Worm (Caenorhabditis elegans) whole organism, L4 larva: ENCODE measurements around the gene Y105C5A.15.

Source experiments
- arid-1 ChIP-seq: fragments of 200-800 bp; sonication (Bioruptor generic); conservative IDR thresholded peaks from 2 replicates; pipeline ENCODE4 v1.3.6; 2022; ENCODE audit warnings: missing genetic modification reagents, missing genetic modification characterization, missing compliant biosample characterization
- egl-27 ChIP-seq: sonication (generic microtip); optimal IDR thresholded peaks from 3 replicates; lab custom pipeline; 2017; ENCODE audit warnings: missing biosample characterization, missing genetic modification reagents, missing genetic modification characterization
- hmg-1.1 ChIP-seq: fragments of 200-800 bp; sonication (Bioruptor generic); IDR thresholded peaks from 2 replicates; pipeline ENCODE4 v1.3.6; 2022; ENCODE audit warnings: missing genetic modification reagents, missing genetic modification characterization, missing compliant biosample characterization
- lin-13 ChIP-seq: fragments of 150-350 bp; optimal IDR thresholded peaks from 2 replicates; lab custom pipeline; 2014; ENCODE audit warnings: missing biosample characterization, missing genetic modification reagents, missing genetic modification characterization
- lin-15B ChIP-seq: fragments of 150-350 bp; sonication (generic microtip); optimal IDR thresholded peaks from 3 replicates; lab custom pipeline; 2014; ENCODE audit warnings: missing biosample characterization, missing genetic modification characterization
- nhr-102 ChIP-seq: sonication (generic microtip); optimal IDR thresholded peaks from 2 replicates; lab custom pipeline; 2016; ENCODE audit warnings: mild to moderate bottlenecking, missing genetic modification characterization, moderate library complexity, missing compliant biosample characterization
- pha-4 ChIP-seq, 2 experiments: fragments of 150-350 bp in 1 of 2; fragments of 200-800 bp in 1 of 2; sonication (Bioruptor generic) in 1 of 2; IDR thresholded peaks in 1 of 2; optimal IDR thresholded peaks in 1 of 2; 2 replicates each; pipeline versions ENCODE4 v1.3.6 to Lab custom; 2014 to 2022; ENCODE audit warnings: missing genetic modification characterization in 2 of 2, missing genetic modification reagents in 2 of 2, missing biosample characterization in 1 of 2, missing compliant biosample characterization in 1 of 2
- unc-130 ChIP-seq: sonication (generic microtip); optimal IDR thresholded peaks from 2 replicates; lab custom pipeline; 2016; ENCODE audit warnings: missing genetic modification reagents, missing genetic modification characterization, missing compliant biosample characterization
- ztf-11 ChIP-seq: fragments of 150-350 bp; optimal IDR thresholded peaks from 2 replicates; lab custom pipeline; 2014; ENCODE audit warnings: missing biosample characterization, missing genetic modification characterization

DNA sequence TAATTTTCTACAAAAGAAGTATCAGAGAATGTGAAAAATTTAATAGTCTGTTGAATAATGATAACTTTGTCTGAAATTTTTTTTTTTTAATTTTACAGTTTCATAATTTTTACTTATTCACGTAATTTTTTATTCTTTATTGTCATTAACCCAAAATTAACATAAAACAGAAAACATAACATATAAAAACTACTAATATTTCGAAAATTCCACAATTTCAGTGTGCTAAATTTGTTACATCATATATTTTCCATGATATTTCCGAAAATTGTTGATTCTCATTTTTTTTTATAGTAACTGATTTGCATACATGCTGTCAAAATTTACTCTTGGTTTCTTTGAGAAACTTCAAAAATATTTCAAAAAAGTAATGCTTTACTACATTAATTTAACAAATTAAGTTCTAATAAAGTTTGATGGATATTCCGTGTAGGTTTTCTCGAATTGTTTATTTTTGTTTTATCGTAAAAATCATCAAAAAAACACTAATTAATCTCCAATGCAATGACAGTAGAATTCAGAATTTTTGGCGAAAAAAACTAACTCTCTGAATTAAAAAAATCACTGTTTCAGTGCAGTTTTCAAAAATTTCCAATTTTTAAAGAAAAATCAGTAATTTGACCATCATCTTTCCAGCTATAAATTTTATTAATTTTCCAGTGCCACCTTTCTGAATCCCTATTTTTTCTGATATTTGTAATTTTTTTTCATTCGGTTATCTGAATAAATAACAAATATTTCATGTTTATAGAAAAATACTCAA is 61.2 kb downstream of the Y105C5A.15 start:
- no peak for TF ChIP-seq arid-1 (GFP tag; lab: Robert Waterston, UW)
- TF ChIP-seq lin-15B (tag; lab: Kevin White, UChicago) = no peak
- TF ChIP-seq unc-130 (GFP tag; lab: Kevin White, UChicago) = no peak
- no peak for TF ChIP-seq lin-13
- no peak for TF ChIP-seq pha-4 (GFP tag; IDR thresholded peaks at IDR 0.05; lab: Robert Waterston, UW)
- no peak for TF ChIP-seq pha-4 (tag; optimal IDR thresholded peaks at IDR 0.05; lab: Kevin White, UChicago)
- TF ChIP-seq ztf-11 (tag; lab: Kevin White, UChicago) = no peak
- no peak for TF ChIP-seq nhr-102 (tag; lab: Kevin White, UChicago)
- no peak for TF ChIP-seq hmg-1.1 (GFP tag; lab: Robert Waterston, UW)
- TF ChIP-seq egl-27 (tag; lab: Kevin White, UChicago) = no peak
